Worm (Caenorhabditis elegans) whole organism, young adult: ENCODE results near the gene gcp-2.2.

Experiments used
- C17E4.6 ChIP-seq: fragments of 200-800 bp; sonication (Bioruptor generic); IDR thresholded peaks from 2 replicates; pipeline ENCODE4 v1.3.6; 2022; ENCODE audit warnings: missing genetic modification reagents, missing genetic modification characterization, missing compliant biosample characterization
- D2030.7 ChIP-seq: fragments of 200-800 bp; sonication (Bioruptor generic); IDR thresholded peaks from 2 replicates; pipeline ENCODE4 v1.3.6; 2022; ENCODE audit warnings: missing genetic modification reagents, missing genetic modification characterization, missing compliant biosample characterization
- F22D6.2 ChIP-seq: sonication (generic microtip); optimal IDR thresholded peaks from 2 replicates; lab custom pipeline; 2016; ENCODE audit warnings: mild to moderate bottlenecking, missing genetic modification characterization, missing compliant biosample characterization
- F33H1.4 ChIP-seq: fragments of 200-800 bp; sonication (Bioruptor generic); IDR thresholded peaks from 2 replicates; pipeline ENCODE4 v1.3.6; 2022; ENCODE audit warnings: missing genetic modification reagents, missing genetic modification characterization, missing compliant biosample characterization
- F57A8.1 ChIP-seq: fragments of 200-800 bp; sonication (Bioruptor generic); optimal IDR thresholded peaks from 2 replicates; lab custom pipeline; 2018; ENCODE audit warnings: mild to moderate bottlenecking, missing genetic modification characterization, moderate library complexity, missing compliant biosample characterization
- T26A5.8 ChIP-seq: sonication (generic microtip); optimal IDR thresholded peaks from 2 replicates; lab custom pipeline; 2016; ENCODE audit warnings: missing genetic modification characterization, missing compliant biosample characterization
- Y53F4B.3 ChIP-seq: fragments of 200-800 bp; sonication (Bioruptor generic); IDR thresholded peaks from 2 replicates; pipeline ENCODE4 v1.3.6; 2022; ENCODE audit warnings: missing genetic modification reagents, missing genetic modification characterization, missing compliant biosample characterization
- Y53G8AR.9 ChIP-seq: fragments of 200-800 bp; sonication (Bioruptor generic); conservative IDR thresholded peaks from 2 replicates; pipeline ENCODE4 v1.3.6; 2022; ENCODE audit warnings: missing genetic modification reagents, missing genetic modification characterization, missing compliant biosample characterization
- ccch-3 ChIP-seq: fragments of 200-800 bp; sonication (Bioruptor generic); optimal IDR thresholded peaks from 2 replicates; lab custom pipeline; 2018; ENCODE audit warnings: mild to moderate bottlenecking, missing genetic modification characterization, missing compliant biosample characterization
- ceh-91 ChIP-seq: fragments of 200-800 bp; sonication (Bioruptor generic); IDR thresholded peaks from 2 replicates; pipeline ENCODE4 v1.3.6; 2022; ENCODE audit warnings: missing genetic modification reagents, missing genetic modification characterization, missing compliant biosample characterization
- chd-7 ChIP-seq: sonication (generic microtip); optimal IDR thresholded peaks from 2 replicates; lab custom pipeline; 2016; ENCODE audit warnings: mild to moderate bottlenecking, missing genetic modification characterization, moderate library complexity, missing compliant biosample characterization
- die-1 ChIP-seq: sonication (generic microtip); optimal IDR thresholded peaks from 2 replicates; lab custom pipeline; 2016; ENCODE audit warnings: missing genotype, mild to moderate bottlenecking, missing genetic modification characterization, missing compliant biosample characterization
- dpl-1 ChIP-seq: fragments of 150-350 bp; optimal IDR thresholded peaks from 2 replicates; lab custom pipeline; 2014; ENCODE audit warnings: missing biosample characterization, missing genetic modification reagents, missing genetic modification characterization
- efl-1 ChIP-seq: fragments of 150-350 bp; optimal IDR thresholded peaks from 2 replicates; lab custom pipeline; 2014; ENCODE audit warnings: missing biosample characterization, missing genetic modification reagents, missing genetic modification characterization
- egl-18 ChIP-seq: fragments of 200-800 bp; sonication (Bioruptor generic); IDR thresholded peaks from 2 replicates; pipeline ENCODE4 v1.3.6; 2022; ENCODE audit warnings: missing genetic modification reagents, missing genetic modification characterization, missing compliant biosample characterization
- egrh-3 ChIP-seq: fragments of 200-800 bp; sonication (Bioruptor generic); IDR thresholded peaks from 2 replicates; pipeline ENCODE4 v1.3.6; 2022; ENCODE audit warnings: missing genetic modification reagents, missing genetic modification characterization, missing compliant biosample characterization
- him-1 ChIP-seq: sonication (generic microtip); optimal IDR thresholded peaks from 2 replicates; lab custom pipeline; 2016; ENCODE audit warnings: missing genotype, missing genetic modification reagents, missing genetic modification characterization, missing compliant biosample characterization
- hlh-12 ChIP-seq: sonication (generic microtip); optimal IDR thresholded peaks from 2 replicates; lab custom pipeline; 2016; ENCODE audit warnings: missing genetic modification characterization, missing compliant biosample characterization
- hlh-26 ChIP-seq: fragments of 200-800 bp; sonication (Bioruptor generic); conservative IDR thresholded peaks from 2 replicates; pipeline ENCODE4 v1.3.6; 2022; ENCODE audit warnings: missing genetic modification reagents, missing genetic modification characterization, missing compliant biosample characterization
- lin-26 ChIP-seq: fragments of 200-800 bp; sonication (Bioruptor generic); IDR thresholded peaks from 2 replicates; pipeline ENCODE4 v1.3.6; 2022; ENCODE audit warnings: missing genetic modification reagents, missing genetic modification characterization, missing compliant biosample characterization
- lin-54 ChIP-seq: fragments of 200-800 bp; sonication (Bioruptor generic); optimal IDR thresholded peaks from 2 replicates; lab custom pipeline; 2018; ENCODE audit warnings: mild to moderate bottlenecking, missing genetic modification characterization, missing compliant biosample characterization
- lsy-27 ChIP-seq: sonication (generic microtip); optimal IDR thresholded peaks from 2 replicates; lab custom pipeline; 2017; ENCODE audit warnings: missing genetic modification characterization, mild to moderate bottlenecking, missing compliant biosample characterization, antibody characterized with exemption, missing genotype, borderline replicate concordance; ENCODE audit not compliant: insufficient read depth
- madf-3 ChIP-seq: fragments of 200-800 bp; sonication (Bioruptor generic); IDR thresholded peaks from 2 replicates; pipeline ENCODE4 v1.3.6; 2022; ENCODE audit warnings: missing genetic modification reagents, missing genetic modification characterization, missing compliant biosample characterization
- madf-6 ChIP-seq: fragments of 200-800 bp; sonication (Bioruptor generic); IDR thresholded peaks from 2 replicates; pipeline ENCODE4 v1.3.6; 2022; ENCODE audit warnings: missing genetic modification reagents, missing genetic modification characterization, missing compliant biosample characterization
- madf-8 ChIP-seq: fragments of 200-800 bp; sonication (Bioruptor generic); conservative IDR thresholded peaks from 2 replicates; pipeline ENCODE4 v1.3.6; 2022; ENCODE audit warnings: missing genetic modification reagents, missing genetic modification characterization, missing compliant biosample characterization
- mcd-1 ChIP-seq: fragments of 200-800 bp; sonication (Bioruptor generic); IDR thresholded peaks from 2 replicates; pipeline ENCODE4 v1.3.6; 2022; ENCODE audit warnings: missing genetic modification reagents, missing genetic modification characterization, missing compliant biosample characterization
- mel-28 ChIP-seq: sonication (generic microtip); optimal IDR thresholded peaks from 2 replicates; lab custom pipeline; 2016; ENCODE audit warnings: borderline replicate concordance, mild to moderate bottlenecking, missing genetic modification characterization, missing compliant biosample characterization
- nfyb-1 ChIP-seq: fragments of 200-800 bp; sonication (Bioruptor generic); IDR thresholded peaks from 2 replicates; pipeline ENCODE4 v1.3.6; 2022; ENCODE audit warnings: missing genetic modification reagents, missing genetic modification characterization, missing compliant biosample characterization
- nhr-120 ChIP-seq: fragments of 200-800 bp; sonication (Bioruptor generic); IDR thresholded peaks from 2 replicates; pipeline ENCODE4 v1.3.6; 2022; ENCODE audit warnings: missing genetic modification characterization, missing compliant biosample characterization
- nhr-90 ChIP-seq: sonication (generic microtip); optimal IDR thresholded peaks from 2 replicates; lab custom pipeline; 2016; ENCODE audit warnings: missing genotype, mild to moderate bottlenecking, missing genetic modification characterization, missing compliant biosample characterization
- pha-4 ChIP-seq: fragments of 150-350 bp; sonication (generic microtip); optimal IDR thresholded peaks from 2 replicates; lab custom pipeline; 2014; ENCODE audit warnings: missing biosample characterization, missing genetic modification reagents, missing genetic modification characterization
- rpc-1 ChIP-seq, 2 experiments: fragments of 150-350 bp in 1 of 2; sonication (generic microtip) in 1 of 2; optimal IDR thresholded peaks; 2 replicates each; lab custom pipeline; 2014 to 2018; ENCODE audit warnings: missing biosample characterization in 1 of 2, missing genetic modification characterization in 1 of 2, missing genetic modification reagents in 1 of 2, missing genotype in 1 of 2
- snpc-3.4 ChIP-seq: sonication (generic microtip); optimal IDR thresholded peaks from 2 replicates; lab custom pipeline; 2017; ENCODE audit warnings: missing genetic modification characterization, mild to moderate bottlenecking, missing compliant biosample characterization, antibody characterized with exemption, moderate library complexity, missing genotype, missing genetic modification reagents
- somi-1 ChIP-seq: fragments of 200-800 bp; sonication (Bioruptor generic); optimal IDR thresholded peaks from 2 replicates; lab custom pipeline; 2018; ENCODE audit warnings: mild to moderate bottlenecking, missing genetic modification characterization, missing compliant biosample characterization
- zfh-2 ChIP-seq: fragments of 200-800 bp; sonication (Bioruptor generic); conservative IDR thresholded peaks from 2 replicates; pipeline ENCODE4 v1.3.6; 2022; ENCODE audit warnings: missing genetic modification reagents, missing genetic modification characterization, missing compliant biosample characterization

gcp-2.2 gene

ce11 chrX:11569744-11570359 is 32.3 kb downstream of the gcp-2.2 start:
- no peak for TF ChIP-seq rpc-1 (optimal IDR thresholded peaks at IDR 0.05; lab: Kevin White, UChicago)
- TF ChIP-seq rpc-1 (tag; optimal IDR thresholded peaks at IDR 0.05; lab: Kevin White, UChicago) = no peak
- TF ChIP-seq pha-4 (tag; lab: Kevin White, UChicago) = no peak
- no peak for TF ChIP-seq ceh-91 (GFP tag; lab: Robert Waterston, UW)
- no peak for TF ChIP-seq hlh-26 (GFP tag; lab: Robert Waterston, UW)

- no peak for TF ChIP-seq Y53F4B.3 (GFP tag; lab: Robert Waterston, UW)
- peak; percentile 47; the same call in 1 of the 2 replicates for TF ChIP-seq zfh-2 (GFP tag; lab: Robert Waterston, UW)
- TF ChIP-seq, all 124 proteins: peak for 1
Observed at ce11 chrX:11571714-11572113, 34.2 kb downstream of the gcp-2.2 start.

DNA sequence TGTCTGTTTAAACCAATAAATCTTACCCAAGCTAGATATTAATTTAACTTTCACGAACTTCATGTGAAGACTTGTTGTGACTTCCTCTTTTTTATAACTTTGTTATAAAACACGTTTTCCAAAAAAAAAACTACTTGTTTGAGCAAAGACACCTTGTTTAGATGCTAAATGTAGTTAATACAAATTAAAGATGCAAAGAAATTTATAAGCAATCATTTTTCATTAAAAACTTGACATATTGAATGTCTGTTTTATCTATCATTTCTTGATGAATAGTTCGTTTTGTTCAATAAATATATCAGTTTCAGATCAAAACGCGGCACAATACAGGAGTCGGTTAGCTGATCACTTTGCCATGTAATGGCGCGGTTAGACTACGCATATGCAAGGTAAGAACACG is 34.7 kb downstream of the gcp-2.2 start, which contains the start of gene frm-3:
Gene frm-3, plus strand, starts transcription at position 301 of the 400 bp plus-strand sequence.
- TF ChIP-seq F33H1.4 (GFP tag; lab: Robert Waterston, UW) = no peak
- TF ChIP-seq mel-28 (tag; lab: Kevin White, UChicago) = no peak

- no peak for TF ChIP-seq somi-1 (GFP tag; lab: Kevin White, UChicago)
- TF ChIP-seq dpl-1 (GFP tag; lab: Kevin White, UChicago) = no peak
- TF ChIP-seq die-1 (tag; lab: Kevin White, UChicago) = no peak
- no peak for TF ChIP-seq ccch-3 (GFP tag; lab: Kevin White, UChicago)
- TF ChIP-seq lin-54 (GFP tag; lab: Kevin White, UChicago) = no peak
- no peak for TF ChIP-seq C17E4.6 (GFP tag; lab: Robert Waterston, UW)
- TF ChIP-seq lin-26 (GFP tag; lab: Robert Waterston, UW) = no peak
- TF ChIP-seq madf-3 = no peak
- no peak for TF ChIP-seq him-1
- no peak for TF ChIP-seq lsy-27 (tag; lab: Kevin White, UChicago)
- TF ChIP-seq efl-1 (GFP tag; lab: Kevin White, UChicago) = no peak
- no peak for TF ChIP-seq mcd-1
- TF ChIP-seq chd-7 = no peak
Observed at ce11 chrX:11574167-11574566, 36.7 kb downstream of the gcp-2.2 start.

DNA sequence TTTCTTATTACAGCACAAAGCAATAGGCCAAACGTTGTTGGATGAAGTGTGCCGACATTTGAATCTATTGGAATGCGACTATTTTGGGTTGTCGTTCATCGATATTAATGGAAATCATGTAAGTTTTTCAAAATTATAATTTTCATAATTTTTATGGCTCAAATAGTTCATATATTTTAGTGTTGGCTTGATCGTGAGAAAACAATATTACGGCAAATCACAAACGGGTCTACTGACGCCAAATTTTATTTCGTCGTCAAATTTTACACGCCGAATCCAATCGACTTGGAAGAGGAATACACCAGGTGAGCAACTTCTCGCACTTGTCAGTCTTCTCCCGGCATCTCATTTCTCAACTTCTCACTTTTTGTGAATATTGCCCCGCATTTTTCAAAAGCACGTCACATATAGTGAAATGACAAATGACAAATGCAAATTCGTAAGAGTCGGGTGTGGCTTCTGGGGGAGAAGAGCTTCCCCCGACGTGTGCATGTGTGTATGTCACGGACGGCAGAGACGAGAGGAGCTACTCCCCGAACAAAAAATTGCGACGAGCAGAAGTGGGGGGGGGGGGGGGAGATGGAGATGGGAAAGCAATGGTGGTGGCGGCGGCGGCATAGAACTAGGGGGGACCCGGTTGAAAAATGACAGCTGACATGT is 39.0 kb downstream of the gcp-2.2 start:
- no peak for TF ChIP-seq Y53G8AR.9 (GFP tag; lab: Robert Waterston, UW)
- TF ChIP-seq egrh-3 (GFP tag; lab: Robert Waterston, UW) = peak; percentile 36; the same call in 1 of the 2 replicates
- TF ChIP-seq zfh-2 (GFP tag; lab: Robert Waterston, UW) = peak; percentile 86

DNA sequence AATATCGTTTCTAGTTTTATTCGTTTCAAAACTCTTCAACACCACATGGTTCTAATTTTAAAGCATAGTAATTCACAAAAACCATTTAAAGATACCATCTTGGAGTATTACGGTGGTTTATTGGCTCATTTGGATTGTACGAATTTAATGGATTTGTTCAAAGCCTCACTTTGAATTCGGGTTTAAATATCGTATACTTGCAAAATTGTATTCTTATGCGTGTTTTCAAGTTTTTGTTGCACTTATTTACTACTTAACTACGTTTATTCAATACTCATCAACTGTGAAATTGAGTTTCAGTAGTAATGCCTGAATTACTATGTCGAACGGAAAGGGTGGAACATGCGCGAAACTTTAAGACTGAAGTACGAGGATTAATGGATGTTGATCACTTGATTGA is 47.9 kb downstream of the gcp-2.2 start, which contains the start of gene abts-2:
Gene abts-2, plus strand, starts transcription at position 301 of the 400 bp plus-strand sequence.
- TF ChIP-seq D2030.7 (GFP tag; lab: Robert Waterston, UW) (no peak), T26A5.8 (tag; lab: Kevin White, UChicago) (no peak), snpc-3.4 (tag; lab: Kevin White, UChicago) (no peak), madf-6 (GFP tag; lab: Robert Waterston, UW) (no peak), nhr-120 (GFP tag; lab: Robert Waterston, UW) (no peak), F33H1.4 (GFP tag; lab: Robert Waterston, UW) (no peak), egl-18 (no peak), madf-8 (GFP tag; lab: Robert Waterston, UW) (no peak), F57A8.1 (GFP tag; lab: Kevin White, UChicago) (no peak), F22D6.2 (tag; lab: Kevin White, UChicago) (no peak), nhr-90 (no peak), hlh-12 (tag; lab: Kevin White, UChicago) (no peak), nfyb-1 (no peak), rpc-1 (optimal IDR thresholded peaks at IDR 0.05; lab: Kevin White, UChicago) (no peak), rpc-1 (tag; optimal IDR thresholded peaks at IDR 0.05; lab: Kevin White, UChicago) (no peak)
